Worm (Caenorhabditis elegans) whole organism, late embryonic: ENCODE measurements around the gene K10D11.6.

ENCODE experiments used
- ama-1 ChIP-seq: fragments of 150-350 bp; optimal IDR thresholded peaks from 2 replicates; lab custom pipeline; 2014
- ceh-2 ChIP-seq: sonication (generic microtip); optimal IDR thresholded peaks from 2 replicates; lab custom pipeline; 2016; ENCODE audit warnings: missing genotype, missing genetic modification characterization, missing compliant biosample characterization
- ceh-48 ChIP-seq: sonication (generic microtip); optimal IDR thresholded peaks from 2 replicates; lab custom pipeline; 2016; ENCODE audit warnings: missing genetic modification characterization, inconsistent platforms, missing compliant biosample characterization
- ceh-6 ChIP-seq: fragments of 200-800 bp; sonication (Bioruptor generic); optimal IDR thresholded peaks from 2 replicates; lab custom pipeline; 2018; ENCODE audit warnings: mild to moderate bottlenecking, missing genetic modification characterization, missing compliant biosample characterization
- ceh-9 ChIP-seq: sonication (generic microtip); optimal IDR thresholded peaks from 2 replicates; lab custom pipeline; 2016; ENCODE audit warnings: mild to moderate bottlenecking, missing genetic modification characterization, inconsistent platforms, missing compliant biosample characterization
- elt-4 ChIP-seq: sonication (generic microtip); optimal IDR thresholded peaks from 2 replicates; lab custom pipeline; 2016; ENCODE audit warnings: missing genetic modification characterization, missing compliant biosample characterization
- gmeb-2 ChIP-seq: sonication (generic microtip); optimal IDR thresholded peaks from 2 replicates; lab custom pipeline; 2016; ENCODE audit warnings: missing genetic modification characterization, inconsistent platforms, missing compliant biosample characterization
- nfya-1 ChIP-seq: sonication (generic microtip); optimal IDR thresholded peaks from 2 replicates; lab custom pipeline; 2017; ENCODE audit warnings: missing genetic modification characterization, mild to moderate bottlenecking, missing compliant biosample characterization, antibody characterized with exemption, moderate library complexity
- pax-1 ChIP-seq: fragments of 150-350 bp; optimal IDR thresholded peaks from 2 replicates; lab custom pipeline; 2014; ENCODE audit warnings: missing biosample characterization, missing genetic modification characterization
- pha-4 ChIP-seq: fragments of 150-350 bp; optimal IDR thresholded peaks from 2 replicates; lab custom pipeline; 2018; ENCODE audit warnings: missing biosample characterization, missing genetic modification reagents, missing genetic modification characterization
- sox-2 ChIP-seq: fragments of 200-800 bp; sonication (Bioruptor generic); IDR thresholded peaks from 2 replicates; pipeline ENCODE4 v1.3.6; 2022; ENCODE audit warnings: missing genetic modification reagents, missing genetic modification characterization, missing compliant biosample characterization
- syd-9 ChIP-seq: sonication (generic microtip); optimal IDR thresholded peaks from 2 replicates; lab custom pipeline; 2016; ENCODE audit warnings: mild to moderate bottlenecking, missing genetic modification characterization, moderate library complexity, missing compliant biosample characterization
- ttx-3 ChIP-seq: sonication (generic microtip); optimal IDR thresholded peaks from 2 replicates; lab custom pipeline; 2016; ENCODE audit warnings: missing genetic modification reagents, missing genetic modification characterization, missing compliant biosample characterization

- TF ChIP-seq pax-1 (tag; lab: Kevin White, UChicago) (no peak), nfya-1 (no peak), sox-2 (GFP tag; lab: Robert Waterston, UW) (no peak), syd-9 (tag; lab: Kevin White, UChicago) (no peak), ceh-9 (tag; lab: Kevin White, UChicago) (no peak), ceh-6 (no peak), ama-1 (no peak), ceh-2 (no peak), ttx-3 (tag; lab: Kevin White, UChicago) (no peak), ceh-48 (tag; lab: Kevin White, UChicago) (no peak), pha-4 (tag; lab: Kevin White, UChicago) (no peak), gmeb-2 (tag; lab: Kevin White, UChicago) (no peak), elt-4 (tag; lab: Kevin White, UChicago) (no peak)
Observed at ce11 chrIV:12973336-12973735, 15.9 kb downstream of the K10D11.6 start, which contains the start of gene F55G11.4.
